Fruit fly (Drosophila melanogaster) whole organism, embryonic: ENCODE results near the gene MED27.

ENCODE experiments used
- Atf3 ChIP-seq: fragments of 200-800 bp; sonication (Bioruptor generic); optimal IDR thresholded peaks from 3 replicates; lab custom pipeline; 2016; ENCODE audit warnings: missing biosample characterization, missing genetic modification characterization
- CG11085 ChIP-seq: fragments of 200-800 bp; sonication (Bioruptor generic); IDR thresholded peaks from 2 replicates; pipeline ENCODE4 v1.3.6; 2022; ENCODE audit warnings: missing biosample characterization, missing genetic modification characterization
- CG11560 ChIP-seq: fragments of 200-800 bp; sonication (Bioruptor generic); IDR thresholded peaks from 3 replicates; pipeline ENCODE4 v1.3.6; 2022; ENCODE audit warnings: missing biosample characterization, missing genetic modification characterization
- Dad ChIP-seq: fragments of 200-800 bp; sonication (Bioruptor generic); optimal IDR thresholded peaks from 3 replicates; lab custom pipeline; 2016; ENCODE audit warnings: missing biosample characterization, missing genetic modification characterization
- Hmr ChIP-seq: fragments of 200-800 bp; sonication (Bioruptor generic); optimal IDR thresholded peaks from 3 replicates; lab custom pipeline; 2017; ENCODE audit warnings: mild to moderate bottlenecking, missing biosample characterization, missing genetic modification reagents, missing genetic modification characterization
- Mad ChIP-seq: fragments of 200-800 bp; sonication (Bioruptor generic); optimal IDR thresholded peaks from 2 replicates; lab custom pipeline; 2016; ENCODE audit warnings: missing biosample characterization, missing genetic modification characterization
- Xrp1 ChIP-seq: fragments of 200-800 bp; sonication (Bioruptor generic); IDR thresholded peaks from 2 replicates; pipeline ENCODE4 v1.3.6; 2022; ENCODE audit warnings: missing biosample characterization, missing genetic modification characterization
- bowl ChIP-seq: fragments of 200-800 bp; sonication (Bioruptor generic); IDR thresholded peaks from 2 replicates; pipeline ENCODE4 v1.3.6; 2022; ENCODE audit warnings: missing biosample characterization, missing genetic modification characterization
- lov ChIP-seq, 2 experiments: fragments of 200-800 bp in 1 of 2; fragments of >200 bp in 1 of 2; sonication (Bioruptor generic) in 1 of 2; IDR thresholded peaks in 1 of 2; optimal IDR thresholded peaks in 1 of 2; 2 replicates in 1 of 2; 3 replicates in 1 of 2; pipeline versions ENCODE4 v1.3.6 to Lab custom; 2017 to 2022; ENCODE audit warnings: missing biosample characterization in 1 of 2, missing genetic modification characterization in 1 of 2
- repo ChIP-seq: fragments of 200-800 bp; sonication (Bioruptor generic); optimal IDR thresholded peaks from 2 replicates; lab custom pipeline; 2016; ENCODE audit warnings: missing biosample characterization, missing genetic modification characterization
- sens ChIP-seq: fragments of 200-800 bp; sonication (Bioruptor generic); peaks from one replicate; lab custom pipeline; 2016; ENCODE audit warnings: missing biosample characterization, missing genetic modification characterization

DNA sequence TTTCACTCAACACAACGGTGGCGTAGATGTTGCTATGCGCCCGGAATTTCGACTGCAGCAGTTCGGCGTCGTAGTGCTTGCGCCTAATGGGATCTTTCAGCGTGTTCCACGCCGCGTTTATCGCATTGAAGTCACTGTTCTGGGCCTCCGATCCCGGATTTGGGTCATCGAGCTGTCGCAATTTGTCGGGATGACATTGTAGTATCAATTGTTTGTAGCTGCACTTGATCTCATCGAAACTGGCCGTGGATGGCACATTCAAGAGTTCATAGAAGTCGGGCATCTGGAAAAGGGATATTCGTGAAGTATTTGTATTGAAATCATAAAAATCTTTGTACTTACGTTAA lies 32.6 kb upstream of the MED27 start:
- TF ChIP-seq sens (GFP tag; lab: Kevin White, UChicago): no peak
- no peak for TF ChIP-seq CG11560 (tag; lab: Robert Waterston, UW)
- no peak for TF ChIP-seq Atf3 (GFP tag; lab: Kevin White, UChicago)
- no peak for TF ChIP-seq lov (optimal IDR thresholded peaks at IDR 0.05; lab: Kevin White, UChicago)
- TF ChIP-seq lov (GFP tag; IDR thresholded peaks at IDR 0.05; lab: Robert Waterston, UW): no peak
- TF ChIP-seq repo (GFP tag; lab: Kevin White, UChicago): no peak
- TF ChIP-seq Hmr: no peak
- TF ChIP-seq Xrp1 (GFP tag; lab: Robert Waterston, UW): no peak
- TF ChIP-seq Mad (GFP tag; lab: Kevin White, UChicago): no peak
- TF ChIP-seq CG11085 (GFP tag; lab: Robert Waterston, UW): no peak
- no peak for TF ChIP-seq bowl (GFP tag; lab: Robert Waterston, UW)
- TF ChIP-seq Dad (GFP tag; lab: Kevin White, UChicago): no peak
